Fruit fly (Drosophila melanogaster) whole organism, prepupa: Measurements from ENCODE around the gene aurA.

Experiments used
- CG10669 ChIP-seq: fragments of 200-800 bp; sonication (Bioruptor generic); optimal IDR thresholded peaks from 3 replicates; lab custom pipeline; 2018; ENCODE audit warnings: missing biosample characterization, mild to moderate bottlenecking, missing genetic modification characterization, moderate library complexity
- CG16779 ChIP-seq: fragments of 200-800 bp; sonication (Bioruptor generic); optimal IDR thresholded peaks from 3 replicates; lab custom pipeline; 2017; ENCODE audit warnings: missing biosample characterization, mild to moderate bottlenecking, missing genetic modification characterization
- CG32006 ChIP-seq: fragments of 200-800 bp; sonication (Bioruptor generic); optimal IDR thresholded peaks from 3 replicates; lab custom pipeline; 2017; ENCODE audit warnings: missing biosample characterization, mild to moderate bottlenecking, missing genetic modification characterization
- CG8119 ChIP-seq: fragments of 200-800 bp; sonication (Bioruptor generic); IDR thresholded peaks from 3 replicates; pipeline ENCODE4 v1.3.6; 2022; ENCODE audit warnings: missing biosample characterization, missing genetic modification characterization
- CG8319 ChIP-seq: fragments of 200-800 bp; sonication (Bioruptor generic); optimal IDR thresholded peaks from 3 replicates; lab custom pipeline; 2016; ENCODE audit warnings: missing biosample characterization, missing genetic modification characterization
- achi ChIP-seq: fragments of 200-800 bp; sonication (Bioruptor generic); optimal IDR thresholded peaks from 3 replicates; lab custom pipeline; 2016; ENCODE audit warnings: missing biosample characterization, missing genetic modification characterization
- dac ChIP-seq: fragments of 200-800 bp; sonication (Bioruptor generic); optimal IDR thresholded peaks from 2 replicates; lab custom pipeline; 2017; ENCODE audit warnings: missing biosample characterization, mild to moderate bottlenecking, missing genetic modification characterization
- ss ChIP-seq, 2 experiments: fragments of 200-800 bp; sonication (Bioruptor generic); optimal IDR thresholded peaks; 2 replicates in 1 of 2; 3 replicates in 1 of 2; lab custom pipeline; 2017 to 2018; ENCODE audit warnings: mild to moderate bottlenecking in 2 of 2, missing biosample characterization in 2 of 2, missing genetic modification characterization in 2 of 2, moderate library complexity in 1 of 2

DNA sequence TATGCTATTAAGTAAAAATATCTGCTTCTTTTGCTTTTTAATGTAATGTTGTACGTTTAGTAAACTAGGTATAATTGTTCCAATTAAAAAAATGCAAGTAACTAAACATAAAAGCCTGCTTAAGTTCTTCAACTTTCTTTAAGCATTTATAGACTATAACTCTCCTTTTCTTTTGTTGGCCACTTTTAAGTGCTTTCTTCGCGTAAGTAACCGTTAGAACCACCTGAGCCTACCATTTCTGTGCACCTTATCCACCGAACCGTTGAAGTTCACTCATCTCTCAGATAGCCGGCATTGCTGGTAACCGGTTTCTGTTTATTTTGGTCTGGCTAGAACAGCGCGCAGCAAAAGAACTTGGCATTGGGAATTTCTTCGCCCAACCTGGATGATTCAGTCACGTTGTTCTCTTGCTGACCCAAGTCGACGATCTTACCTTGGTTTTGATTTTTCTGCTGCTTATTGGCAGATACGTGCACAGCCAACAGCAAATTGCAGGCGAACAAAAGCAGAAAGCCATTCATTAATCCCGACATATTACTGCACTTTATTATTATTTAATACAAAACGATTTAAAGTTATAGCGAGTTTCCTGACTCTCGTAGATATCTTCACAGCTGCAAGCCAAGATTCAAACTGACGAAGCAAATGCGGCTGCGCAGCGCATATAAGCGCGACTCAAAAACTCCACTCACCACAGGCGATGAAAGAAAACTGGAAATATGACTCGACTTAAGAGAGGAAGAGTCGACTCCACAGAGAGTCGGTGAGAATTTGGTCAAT lies 13.8 kb downstream of the aurA start, which contains the start of gene CG10005:
- TF ChIP-seq CG16779 (no peak), CG10669 (GFP tag; lab: Kevin White, UChicago) (no peak), achi (GFP tag; lab: Kevin White, UChicago) (no peak), CG32006 (GFP tag; lab: Kevin White, UChicago) (no peak), CG8119 (GFP tag; lab: Robert Waterston, UW) (no peak), dac (no peak), ss (GFP tag; optimal IDR thresholded peaks at IDR 0.05; lab: Kevin White, UChicago) (peak; percentile 22 to 59), CG8319 (GFP tag; lab: Kevin White, UChicago) (no peak)
